Worm (Caenorhabditis elegans) whole organism, late embryonic: Measurements from ENCODE around the gene elp-1.

Experiments
- C08G9.2 ChIP-seq: sonication (generic microtip); optimal IDR thresholded peaks from 2 replicates; lab custom pipeline; 2016; ENCODE audit warnings: mild to moderate bottlenecking, missing genetic modification characterization, moderate library complexity, missing compliant biosample characterization
- K02D7.2 ChIP-seq: sonication (generic microtip); optimal IDR thresholded peaks from 2 replicates; lab custom pipeline; 2017; ENCODE audit warnings: mild to moderate bottlenecking, missing genetic modification characterization, missing compliant biosample characterization
- T23F11.4 ChIP-seq: fragments of 200-800 bp; sonication (Bioruptor generic); optimal IDR thresholded peaks from 2 replicates; lab custom pipeline; 2018; ENCODE audit warnings: mild to moderate bottlenecking, missing genetic modification characterization, missing compliant biosample characterization
- ahr-1 ChIP-seq: sonication (generic microtip); optimal IDR thresholded peaks from 2 replicates; lab custom pipeline; 2016; ENCODE audit warnings: missing genetic modification characterization, missing compliant biosample characterization
- ceh-2 ChIP-seq: sonication (generic microtip); optimal IDR thresholded peaks from 2 replicates; lab custom pipeline; 2016; ENCODE audit warnings: missing genotype, missing genetic modification characterization, missing compliant biosample characterization
- ceh-22 ChIP-seq: sonication (generic microtip); optimal IDR thresholded peaks from 2 replicates; lab custom pipeline; 2017; ENCODE audit warnings: missing biosample characterization, missing genetic modification characterization
- ceh-24 ChIP-seq: sonication (generic microtip); optimal IDR thresholded peaks from 2 replicates; lab custom pipeline; 2016; ENCODE audit warnings: mild to moderate bottlenecking, missing genetic modification characterization, missing compliant biosample characterization
- ceh-9 ChIP-seq: sonication (generic microtip); optimal IDR thresholded peaks from 2 replicates; lab custom pipeline; 2016; ENCODE audit warnings: mild to moderate bottlenecking, missing genetic modification characterization, inconsistent platforms, missing compliant biosample characterization
- che-1 ChIP-seq: sonication (generic microtip); optimal IDR thresholded peaks from 2 replicates; lab custom pipeline; 2016; ENCODE audit warnings: mild to moderate bottlenecking, missing genetic modification characterization, missing compliant biosample characterization
- dve-1 ChIP-seq: sonication (generic microtip); optimal IDR thresholded peaks from 2 replicates; lab custom pipeline; 2017; ENCODE audit warnings: antibody characterized with exemption, mild to moderate bottlenecking, missing genetic modification characterization, missing compliant biosample characterization
- fkh-6 ChIP-seq: sonication (generic microtip); optimal IDR thresholded peaks from 2 replicates; lab custom pipeline; 2016; ENCODE audit warnings: missing genetic modification characterization, missing compliant biosample characterization
- npax-4 ChIP-seq: sonication (generic microtip); optimal IDR thresholded peaks from 2 replicates; lab custom pipeline; 2016; ENCODE audit warnings: missing genetic modification characterization, missing compliant biosample characterization
- odd-2 ChIP-seq: sonication (generic microtip); optimal IDR thresholded peaks from 2 replicates; lab custom pipeline; 2017; ENCODE audit warnings: antibody characterized with exemption, mild to moderate bottlenecking, missing genetic modification characterization, missing compliant biosample characterization
- pag-3 ChIP-seq: sonication (generic microtip); optimal IDR thresholded peaks from 2 replicates; lab custom pipeline; 2016; ENCODE audit warnings: missing compliant biosample characterization, missing genetic modification characterization, borderline replicate concordance
- pax-1 ChIP-seq: fragments of 150-350 bp; optimal IDR thresholded peaks from 2 replicates; lab custom pipeline; 2014; ENCODE audit warnings: missing biosample characterization, missing genetic modification characterization
- ref-2 ChIP-seq: sonication (generic microtip); optimal IDR thresholded peaks from 2 replicates; lab custom pipeline; 2016; ENCODE audit warnings: missing genetic modification characterization, missing compliant biosample characterization
- rnt-1 ChIP-seq: sonication (generic microtip); optimal IDR thresholded peaks from 2 replicates; lab custom pipeline; 2016; ENCODE audit warnings: missing genetic modification characterization, missing compliant biosample characterization
- sox-2 ChIP-seq: fragments of 200-800 bp; sonication (Bioruptor generic); IDR thresholded peaks from 2 replicates; pipeline ENCODE4 v1.3.6; 2022; ENCODE audit warnings: missing genetic modification reagents, missing genetic modification characterization, missing compliant biosample characterization
- sox-4 ChIP-seq: sonication (generic microtip); optimal IDR thresholded peaks from 2 replicates; lab custom pipeline; 2017; ENCODE audit warnings: mild to moderate bottlenecking, missing genetic modification characterization, inconsistent platforms, missing compliant biosample characterization
- ztf-16 ChIP-seq: sonication (generic microtip); optimal IDR thresholded peaks from 2 replicates; lab custom pipeline; 2017; ENCODE audit warnings: missing genetic modification characterization, missing compliant biosample characterization

Gene elp-1

DNA sequence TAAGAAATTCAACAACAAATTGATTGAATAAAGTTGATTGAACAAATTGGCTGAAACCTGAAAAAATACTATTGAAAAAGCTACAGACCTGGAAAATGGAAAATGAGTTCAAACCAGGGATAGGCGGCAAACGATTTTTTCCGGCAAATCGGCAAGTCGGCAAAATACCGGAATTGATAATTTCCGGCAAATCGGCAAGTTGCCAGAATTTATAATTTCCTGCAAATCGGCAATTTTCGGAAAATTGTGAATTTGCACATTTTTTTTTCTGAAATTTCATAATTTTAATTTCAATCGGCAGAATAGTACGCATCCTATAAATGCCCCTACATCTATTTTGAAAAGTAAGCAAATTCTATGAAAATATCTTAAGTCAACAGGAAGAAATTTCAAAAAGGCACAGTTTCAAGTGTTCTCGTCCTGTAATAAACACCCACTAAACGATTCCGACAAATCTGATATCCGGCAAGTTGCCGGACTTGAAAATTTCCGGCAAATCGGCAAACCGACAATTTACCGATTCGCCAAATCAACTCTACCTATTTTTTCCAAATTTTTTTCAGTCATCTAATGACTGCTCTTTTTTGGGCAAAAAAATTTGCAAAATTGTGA lies 53.0 kb downstream of the elp-1 start:
- TF ChIP-seq ceh-22 (no peak), C08G9.2 (tag; lab: Kevin White, UChicago) (no peak), fkh-6 (tag; lab: Kevin White, UChicago) (no peak), pag-3 (tag; lab: Kevin White, UChicago) (no peak), T23F11.4 (GFP tag; lab: Kevin White, UChicago) (no peak), ceh-2 (tag; lab: Kevin White, UChicago) (no peak), sox-2 (GFP tag; lab: Robert Waterston, UW) (no peak), ref-2 (tag; lab: Kevin White, UChicago) (no peak), K02D7.2 (no peak), ceh-9 (tag; lab: Kevin White, UChicago) (no peak), rnt-1 (tag; lab: Kevin White, UChicago) (no peak), pax-1 (no peak), npax-4 (tag; lab: Kevin White, UChicago) (no peak), ceh-24 (tag; lab: Kevin White, UChicago) (no peak), sox-4 (no peak)

ce11 chrV:20716267-20716666 lies 53.7 kb downstream of the elp-1 start:
- TF ChIP-seq ahr-1 (tag; lab: Kevin White, UChicago), result no peak
- no peak for TF ChIP-seq ztf-16 (tag; lab: Kevin White, UChicago)
- no peak for TF ChIP-seq odd-2 (tag; lab: Kevin White, UChicago)
- no peak for TF ChIP-seq che-1 (tag; lab: Kevin White, UChicago)
- TF ChIP-seq dve-1 (tag; lab: Kevin White, UChicago), result no peak
